Fruit fly (Drosophila melanogaster) whole organism, embryonic: ENCODE measurements around the gene CG15332.

ENCODE experiments used
- Bdp1 ChIP-seq: fragments of 200-800 bp; sonication (Bioruptor generic); optimal IDR thresholded peaks from 3 replicates; lab custom pipeline; 2016; ENCODE audit warnings: missing biosample characterization, missing genetic modification characterization
- Blimp-1 ChIP-seq: fragments of 200-800 bp; sonication (Bioruptor generic); optimal IDR thresholded peaks from 3 replicates; lab custom pipeline; 2018; ENCODE audit warnings: missing biosample characterization, missing genetic modification characterization, mild to moderate bottlenecking, moderate library complexity, missing genetic modification reagents
- CG10209 ChIP-seq: fragments of 200-800 bp; sonication (Bioruptor generic); optimal IDR thresholded peaks from 3 replicates; lab custom pipeline; 2017; ENCODE audit warnings: missing biosample characterization, mild to moderate bottlenecking, missing genetic modification characterization, missing genetic modification reagents
- CG10267 ChIP-seq: fragments of 200-800 bp; sonication (Bioruptor generic); optimal IDR thresholded peaks from 2 replicates; lab custom pipeline; 2018; ENCODE audit warnings: missing biosample characterization, mild to moderate bottlenecking, missing genetic modification characterization, moderate library complexity
- CG10431 ChIP-seq: fragments of 200-800 bp; sonication (Bioruptor generic); optimal IDR thresholded peaks from 3 replicates; lab custom pipeline; 2018; ENCODE audit warnings: missing biosample characterization, mild to moderate bottlenecking, missing genetic modification characterization
- CG12744 ChIP-seq: fragments of 200-800 bp; sonication (Bioruptor generic); optimal IDR thresholded peaks from 2 replicates; lab custom pipeline; 2016; ENCODE audit warnings: missing biosample characterization, missing genetic modification characterization
- CG13123 ChIP-seq: fragments of 200-800 bp; sonication (Bioruptor generic); optimal IDR thresholded peaks from 2 replicates; lab custom pipeline; 2016; ENCODE audit warnings: missing biosample characterization, missing genetic modification characterization
- CG15011 ChIP-seq: fragments of 200-800 bp; sonication (Bioruptor generic); optimal IDR thresholded peaks from 3 replicates; lab custom pipeline; 2018; ENCODE audit warnings: missing biosample characterization, mild to moderate bottlenecking, missing genetic modification characterization
- CG30403 ChIP-seq: fragments of 200-800 bp; sonication (Bioruptor generic); optimal IDR thresholded peaks from 3 replicates; lab custom pipeline; 2016; ENCODE audit warnings: missing biosample characterization, missing genetic modification characterization
- CG30431 ChIP-seq: fragments of 200-800 bp; sonication (Bioruptor generic); optimal IDR thresholded peaks from 2 replicates; lab custom pipeline; 2017; ENCODE audit warnings: missing biosample characterization, missing genetic modification characterization
- CG34422 ChIP-seq: fragments of 200-800 bp; sonication (Bioruptor generic); IDR thresholded peaks from 3 replicates; pipeline ENCODE4 v1.3.6; 2022; ENCODE audit warnings: missing biosample characterization, missing genetic modification characterization
- CG5180 ChIP-seq: fragments of 200-800 bp; sonication (Bioruptor generic); optimal IDR thresholded peaks from 3 replicates; lab custom pipeline; 2017; ENCODE audit warnings: missing biosample characterization, missing genetic modification characterization, mild to moderate bottlenecking, moderate library complexity, missing genetic modification reagents
- CG6854 ChIP-seq: fragments of 200-800 bp; sonication (Bioruptor generic); optimal IDR thresholded peaks from 3 replicates; lab custom pipeline; 2017; ENCODE audit warnings: missing biosample characterization, mild to moderate bottlenecking, missing genetic modification characterization
- CG7987 ChIP-seq: fragments of 200-800 bp; sonication (Bioruptor generic); optimal IDR thresholded peaks from 2 replicates; lab custom pipeline; 2018; ENCODE audit warnings: missing biosample characterization, mild to moderate bottlenecking, missing genetic modification characterization, moderate library complexity
- CG8765 ChIP-seq: fragments of 200-800 bp; sonication (Bioruptor generic); IDR thresholded peaks from 2 replicates; pipeline ENCODE4 v1.3.6; 2022; ENCODE audit warnings: missing biosample characterization, missing genetic modification characterization
- CG8924 ChIP-seq: fragments of 200-800 bp; optimal IDR thresholded peaks from 3 replicates; lab custom pipeline; 2019; ENCODE audit warnings: missing biosample characterization, mild to moderate bottlenecking, missing genetic modification characterization, moderate library complexity
- Gsc ChIP-seq: fragments of 200-800 bp; sonication (Bioruptor generic); IDR thresholded peaks from 2 replicates; pipeline ENCODE4 v1.3.6; 2022; ENCODE audit warnings: missing biosample characterization, missing genetic modification characterization
- Max ChIP-seq: fragments of 200-800 bp; sonication (Bioruptor generic); optimal IDR thresholded peaks from 2 replicates; lab custom pipeline; 2016; ENCODE audit warnings: missing biosample characterization, mild to moderate bottlenecking, missing genetic modification characterization
- Meics ChIP-seq: fragments of 200-800 bp; sonication (Bioruptor generic); optimal IDR thresholded peaks from 2 replicates; lab custom pipeline; 2017; ENCODE audit warnings: missing biosample characterization, mild to moderate bottlenecking, missing genetic modification characterization
- NC2α ChIP-seq: fragments of 200-800 bp; sonication (Bioruptor generic); optimal IDR thresholded peaks from 2 replicates; lab custom pipeline; 2016; ENCODE audit warnings: missing biosample characterization, missing genetic modification characterization
- Nf-YB ChIP-seq: fragments of 200-800 bp; sonication (Bioruptor generic); optimal IDR thresholded peaks from 3 replicates; lab custom pipeline; 2019; ENCODE audit warnings: missing biosample characterization, mild to moderate bottlenecking, missing genetic modification characterization, moderate library complexity
- Pdp1 ChIP-seq, 2 experiments: fragments of 200-800 bp; sonication (Bioruptor generic); optimal IDR thresholded peaks; 3 replicates each; lab custom pipeline; 2016; ENCODE audit warnings: missing biosample characterization in 2 of 2, missing genetic modification characterization in 2 of 2, mild to moderate bottlenecking in 1 of 2, moderate library complexity in 1 of 2
- Poxn ChIP-seq: fragments of 200-800 bp; sonication (Bioruptor generic); IDR thresholded peaks from 2 replicates; pipeline ENCODE4 v1.3.6; 2022; ENCODE audit warnings: missing biosample characterization, missing genetic modification characterization
- Sox100B ChIP-seq: fragments of 200-800 bp; sonication (Bioruptor generic); optimal IDR thresholded peaks from 3 replicates; lab custom pipeline; 2018; ENCODE audit warnings: missing biosample characterization, mild to moderate bottlenecking, missing genetic modification characterization
- Spps ChIP-seq: fragments of 200-800 bp; sonication (Bioruptor generic); optimal IDR thresholded peaks from 2 replicates; lab custom pipeline; 2018; ENCODE audit warnings: missing biosample characterization, mild to moderate bottlenecking, missing genetic modification characterization
- Vsx1 ChIP-seq: fragments of 200-800 bp; sonication (Bioruptor generic); optimal IDR thresholded peaks from 2 replicates; lab custom pipeline; 2017; ENCODE audit warnings: missing biosample characterization, mild to moderate bottlenecking, missing genetic modification characterization, missing genetic modification reagents
- Xbp1 ChIP-seq: fragments of 200-800 bp; sonication (Bioruptor generic); optimal IDR thresholded peaks from 3 replicates; lab custom pipeline; 2016; ENCODE audit warnings: missing biosample characterization, mild to moderate bottlenecking, missing genetic modification characterization
- ab ChIP-seq: fragments of 200-800 bp; sonication (Bioruptor generic); optimal IDR thresholded peaks from 2 replicates; lab custom pipeline; 2016; ENCODE audit warnings: missing biosample characterization, missing genetic modification characterization
- bsh ChIP-seq, 2 experiments: fragments of 200-800 bp; sonication (Bioruptor generic); optimal IDR thresholded peaks; 2 replicates each; lab custom pipeline; 2017 to 2018; ENCODE audit warnings: mild to moderate bottlenecking in 2 of 2, missing biosample characterization in 2 of 2, missing genetic modification characterization in 2 of 2, moderate library complexity in 1 of 2
- chif ChIP-seq, 2 experiments: fragments of 200-800 bp; sonication (Bioruptor generic); optimal IDR thresholded peaks; 3 replicates each; lab custom pipeline; 2016; ENCODE audit warnings: missing biosample characterization in 2 of 2, missing genetic modification characterization in 2 of 2
- cwo ChIP-seq: fragments of 200-800 bp; sonication (Bioruptor generic); optimal IDR thresholded peaks from 3 replicates; lab custom pipeline; 2017; ENCODE audit warnings: missing biosample characterization, missing genetic modification characterization, mild to moderate bottlenecking, moderate library complexity, missing genetic modification reagents
- da ChIP-seq: fragments of 200-800 bp; sonication (Bioruptor generic); optimal IDR thresholded peaks from 2 replicates; lab custom pipeline; 2016; ENCODE audit warnings: missing biosample characterization, missing genetic modification characterization
- dmrt11E ChIP-seq: fragments of 200-800 bp; sonication (Bioruptor generic); optimal IDR thresholded peaks from 3 replicates; lab custom pipeline; 2018; ENCODE audit warnings: missing biosample characterization, mild to moderate bottlenecking, missing genetic modification characterization, moderate library complexity
- dysf ChIP-seq: fragments of 200-800 bp; sonication (Bioruptor generic); IDR thresholded peaks from 3 replicates; pipeline ENCODE4 v1.3.6; 2022; ENCODE audit warnings: missing biosample characterization, missing genetic modification characterization
- fd3F ChIP-seq: fragments of 200-800 bp; sonication (Bioruptor generic); optimal IDR thresholded peaks from 2 replicates; lab custom pipeline; 2018; ENCODE audit warnings: missing biosample characterization, mild to moderate bottlenecking, missing genetic modification characterization, moderate library complexity
- gcm2 ChIP-seq: fragments of 200-800 bp; sonication (Bioruptor generic); optimal IDR thresholded peaks from 2 replicates; lab custom pipeline; 2016; ENCODE audit warnings: missing biosample characterization, missing genetic modification characterization
- gfzf ChIP-seq: fragments of 200-800 bp; sonication (Bioruptor generic); optimal IDR thresholded peaks from 2 replicates; lab custom pipeline; 2016; ENCODE audit warnings: missing biosample characterization, mild to moderate bottlenecking, missing genetic modification characterization, moderate library complexity
- grau ChIP-seq: fragments of 200-800 bp; optimal IDR thresholded peaks from 3 replicates; lab custom pipeline; 2019; ENCODE audit warnings: missing biosample characterization, mild to moderate bottlenecking, missing genetic modification characterization, moderate library complexity
- jigr1 ChIP-seq: fragments of 200-800 bp; sonication (Bioruptor generic); IDR thresholded peaks from 3 replicates; pipeline ENCODE4 v1.3.6; 2022; ENCODE audit warnings: missing biosample characterization, missing genetic modification characterization
- lov ChIP-seq, 2 experiments: fragments of 200-800 bp in 1 of 2; fragments of >200 bp in 1 of 2; sonication (Bioruptor generic) in 1 of 2; IDR thresholded peaks in 1 of 2; optimal IDR thresholded peaks in 1 of 2; 2 replicates in 1 of 2; 3 replicates in 1 of 2; pipeline versions ENCODE4 v1.3.6 to Lab custom; 2017 to 2022; ENCODE audit warnings: missing biosample characterization in 1 of 2, missing genetic modification characterization in 1 of 2
- nmo ChIP-seq: fragments of 200-800 bp; sonication (Bioruptor generic); optimal IDR thresholded peaks from 2 replicates; lab custom pipeline; 2018; ENCODE audit warnings: missing biosample characterization, mild to moderate bottlenecking, missing genetic modification characterization, moderate library complexity
- org-1 ChIP-seq: fragments of 200-800 bp; sonication (Bioruptor generic); optimal IDR thresholded peaks from 2 replicates; lab custom pipeline; 2017; ENCODE audit warnings: missing biosample characterization, missing genetic modification characterization
- pan ChIP-seq, 4 experiments: fragments of >200 bp in 3 of 4; fragments of 200-800 bp in 1 of 4; sonication (Bioruptor generic) in 1 of 4; optimal IDR thresholded peaks in 3 of 4; IDR thresholded peaks in 1 of 4; 2 replicates each; pipeline versions ENCODE4 v1.3.6 to Lab custom; 2017 to 2022; ENCODE audit warnings: missing biosample characterization in 2 of 4, missing genetic modification characterization in 2 of 4, mixed read lengths in 1 of 4
- peb ChIP-seq: fragments of 200-800 bp; sonication (Bioruptor generic); IDR thresholded peaks from 2 replicates; pipeline ENCODE4 v1.3.6; 2022; ENCODE audit warnings: missing biosample characterization, missing genetic modification characterization
- pfk ChIP-seq: fragments of 200-800 bp; sonication (Bioruptor generic); optimal IDR thresholded peaks from 2 replicates; lab custom pipeline; 2018; ENCODE audit warnings: missing biosample characterization, mild to moderate bottlenecking, missing genetic modification characterization, moderate library complexity
- slp2 ChIP-seq: fragments of 200-800 bp; sonication (Bioruptor generic); optimal IDR thresholded peaks from 2 replicates; lab custom pipeline; 2016; ENCODE audit warnings: missing biosample characterization, missing genetic modification characterization
- tna ChIP-seq: fragments of 200-800 bp; sonication (Bioruptor generic); IDR thresholded peaks from 2 replicates; pipeline ENCODE4 v1.3.6; 2022; ENCODE audit warnings: missing biosample characterization, missing genetic modification characterization; ENCODE audit not compliant: partially characterized antibody
- unc-4 ChIP-seq: fragments of 200-800 bp; sonication (Bioruptor generic); IDR thresholded peaks from 2 replicates; pipeline ENCODE4 v1.3.6; 2022; ENCODE audit warnings: missing biosample characterization, missing genetic modification characterization; ENCODE audit not compliant: partially characterized antibody
- zfh1 ChIP-seq: fragments of 200-800 bp; sonication (Bioruptor generic); IDR thresholded peaks from 3 replicates; pipeline ENCODE4 v1.3.6; 2022; ENCODE audit warnings: missing biosample characterization, missing genetic modification characterization

CG15332 gene

DNA sequence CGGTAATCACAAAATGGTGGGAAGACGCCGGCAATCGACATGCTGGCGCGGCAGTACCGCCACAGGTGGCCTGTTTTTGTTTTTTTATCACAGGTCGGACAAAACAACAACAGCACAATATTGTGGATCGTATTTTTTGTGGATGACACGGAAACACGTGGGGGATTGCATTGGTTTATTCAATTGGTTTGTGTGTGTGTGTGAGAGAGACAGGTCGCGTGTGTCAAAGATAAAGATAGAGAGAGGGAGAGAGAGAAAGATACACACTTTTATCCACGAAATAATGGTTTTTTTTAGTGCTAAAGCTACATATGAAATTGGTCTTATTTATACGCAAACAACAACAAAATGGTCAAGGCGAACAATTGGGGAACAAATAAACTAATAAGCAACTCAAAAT lies 3.2 kb upstream of the CG15332 start (continued):
- TF ChIP-seq CG15011 (GFP tag; lab: Kevin White, UChicago) (no peak), Pdp1 (GFP tag; optimal IDR thresholded peaks at IDR 0.05; lab: Kevin White, UChicago) (no peak), pan (optimal IDR thresholded peaks at IDR 0.05; lab: Kevin White, UChicago) (no peak), pan (GFP tag; optimal IDR thresholded peaks at IDR 0.05 in 1 of 2, IDR thresholded peaks at IDR 0.05 in 1 of 2) (no peak), jigr1 (GFP tag; lab: Robert Waterston, UW) (no peak), CG8924 (tag; lab: Kevin White, UChicago) (no peak), unc-4 (GFP tag; lab: Robert Waterston, UW) (no peak), Bdp1 (GFP tag; lab: Kevin White, UChicago) (no peak), lov (optimal IDR thresholded peaks at IDR 0.05; lab: Kevin White, UChicago) (no peak), lov (GFP tag; IDR thresholded peaks at IDR 0.05; lab: Robert Waterston, UW) (no peak), Meics (no peak), dysf (GFP tag; lab: Robert Waterston, UW) (no peak), cwo (GFP tag; lab: Kevin White, UChicago) (peak; percentile 28), bsh (GFP tag; optimal IDR thresholded peaks at IDR 0.05; lab: Kevin White, UChicago) (peak in 1 of 2 experiments; percentile 8), da (GFP tag; lab: Kevin White, UChicago) (no peak), CG34422 (GFP tag; lab: Robert Waterston, UW) (peak; percentile 63; the same call in 1 of the 3 replicates), CG30431 (no peak), dmrt11E (tag; lab: Kevin White, UChicago) (no peak), CG8765 (GFP tag; lab: Robert Waterston, UW) (no peak), grau (tag; lab: Kevin White, UChicago) (no peak), CG10209 (GFP tag; lab: Kevin White, UChicago) (no peak), org-1 (no peak), CG10431 (no peak), CG7987 (GFP tag; lab: Kevin White, UChicago) (no peak), Vsx1 (GFP tag; lab: Kevin White, UChicago) (no peak), tna (GFP tag; lab: Robert Waterston, UW) (0 out of 2 replicates have a peak, but pooled peaks have one; percentile 13), CG30403 (GFP tag; lab: Kevin White, UChicago) (no peak), Nf-YB (GFP tag; lab: Kevin White, UChicago) (no peak), chif (GFP tag; optimal IDR thresholded peaks at IDR 0.05; lab: Kevin White, UChicago) (no peak), slp2 (GFP tag; lab: Kevin White, UChicago) (no peak), gfzf (GFP tag; lab: Kevin White, UChicago) (peak; percentile 61), Poxn (GFP tag; lab: Robert Waterston, UW) (no peak), Sox100B (no peak), fd3F (GFP tag; lab: Kevin White, UChicago) (no peak), peb (GFP tag; lab: Robert Waterston, UW) (no peak), pfk (GFP tag; lab: Kevin White, UChicago) (no peak), nmo (GFP tag; lab: Kevin White, UChicago) (no peak), CG5180 (GFP tag; lab: Kevin White, UChicago) (no peak), CG12744 (GFP tag; lab: Kevin White, UChicago) (no peak), ab (GFP tag; lab: Kevin White, UChicago) (no peak), CG10267 (tag; lab: Kevin White, UChicago) (no peak), CG13123 (GFP tag; lab: Kevin White, UChicago) (no peak), Spps (tag; lab: Kevin White, UChicago) (no peak), CG6854 (no peak), gcm2 (no peak), zfh1 (GFP tag; lab: Robert Waterston, UW) (no peak), Gsc (GFP tag; lab: Robert Waterston, UW) (no peak), Max (peak; percentile 56), Xbp1 (GFP tag; lab: Kevin White, UChicago) (no peak), NC2α (GFP tag; lab: Kevin White, UChicago) (no peak), Blimp-1 (GFP tag; lab: Kevin White, UChicago) (no peak)
